Fruit fly (Drosophila melanogaster): ENCODE results near the gene CG6885.

The CG6885 gene

DNA sequence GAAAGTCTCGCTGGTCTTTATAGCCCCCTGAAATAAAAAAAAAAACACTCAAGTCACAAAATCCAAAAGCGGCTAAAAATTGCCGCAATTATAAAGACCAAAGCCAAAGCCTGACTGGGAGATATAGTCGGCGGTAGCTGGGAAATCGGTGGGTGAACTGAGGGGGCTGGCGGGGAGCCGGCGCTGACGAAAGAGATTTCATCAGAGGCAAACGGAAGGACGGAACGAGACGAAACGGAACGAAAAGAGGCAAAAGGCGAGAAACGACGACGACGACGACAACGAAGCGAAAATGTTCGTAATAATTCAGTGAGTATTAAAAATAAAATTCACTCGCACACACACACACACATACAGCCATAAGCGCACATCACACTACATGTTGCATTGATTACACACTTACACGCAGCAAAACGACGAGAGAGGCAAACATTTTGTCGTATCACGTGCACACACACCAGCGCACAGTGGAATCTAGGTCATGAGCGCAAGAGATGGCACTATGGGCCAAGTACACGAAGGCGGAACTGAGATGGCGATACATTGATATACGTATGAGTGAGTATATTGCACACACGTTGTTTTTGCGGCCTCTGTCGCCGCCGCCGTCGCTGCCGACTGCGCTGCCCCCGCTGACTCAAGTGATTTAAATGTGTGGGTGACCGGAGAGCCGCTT lies 14.7 kb downstream of the CG6885 start (continued):
- peak; percentile 36 for TF ChIP-seq dm (GFP tag; optimal IDR thresholded peaks at IDR 0.05)
- TF ChIP-seq MESR4 (GFP tag; optimal IDR thresholded peaks at IDR 0.05): no peak
- no peak for TF ChIP-seq Chrac-16 (GFP tag; optimal IDR thresholded peaks at IDR 0.05)
- peak; percentile 70 for TF ChIP-seq CG12155 (GFP tag; optimal IDR thresholded peaks at IDR 0.05)
- no peak for TF ChIP-seq Side (GFP tag; optimal IDR thresholded peaks at IDR 0.05)
- TF ChIP-seq ewg (GFP tag; optimal IDR thresholded peaks at IDR 0.05): no peak
- TF ChIP-seq CG4328 (GFP tag; optimal IDR thresholded peaks at IDR 0.05): peak; percentile 31
- no peak for TF ChIP-seq zf30C (GFP tag; optimal IDR thresholded peaks at IDR 0.05)
- no peak for TF ChIP-seq Kr (GFP tag; optimal IDR thresholded peaks at IDR 0.05)
- peak; percentile 22 for TF ChIP-seq CG9727 (GFP tag; optimal IDR thresholded peaks at IDR 0.05)
- peak; percentile 24 for TF ChIP-seq nmo (GFP tag; optimal IDR thresholded peaks at IDR 0.05)
- no peak for TF ChIP-seq CG17612 (GFP tag; IDR thresholded peaks at IDR 0.05)
- no peak for TF ChIP-seq ro (GFP tag; IDR thresholded peaks at IDR 0.05)
- TF ChIP-seq CG18262 (tag; optimal IDR thresholded peaks at IDR 0.05): no peak
- TF ChIP-seq z (GFP tag; IDR thresholded peaks at IDR 0.05): peak; percentile 97
- no peak for TF ChIP-seq ttk (GFP tag; IDR thresholded peaks at IDR 0.05)
- peak; percentile 38 for TF ChIP-seq Hmr (GFP tag; optimal IDR thresholded peaks at IDR 0.05)
- peak; percentile 10 for TF ChIP-seq grn (GFP tag; optimal IDR thresholded peaks at IDR 0.05)
- TF ChIP-seq CG1832 (GFP tag; optimal IDR thresholded peaks at IDR 0.05): peak; percentile 78
- TF ChIP-seq jing (GFP tag; optimal IDR thresholded peaks at IDR 0.05): no peak
- TF ChIP-seq Poxn (GFP tag; IDR thresholded peaks at IDR 0.05): no peak
- TF ChIP-seq Nf-YA (GFP tag; IDR thresholded peaks at IDR 0.05): no peak
- no peak for TF ChIP-seq Fer2 (tag; optimal IDR thresholded peaks at IDR 0.05)
- no peak for TF ChIP-seq ara (GFP tag; IDR thresholded peaks at IDR 0.05)
- TF ChIP-seq gt (GFP tag; IDR thresholded peaks at IDR 0.05): no peak
- no peak for TF ChIP-seq zfh1 (GFP tag; IDR thresholded peaks at IDR 0.05)
- no peak for TF ChIP-seq CG9215 (GFP tag; IDR thresholded peaks at IDR 0.05)
- TF ChIP-seq Dbx (GFP tag; IDR thresholded peaks at IDR 0.05): no peak
- peak; percentile 10 for TF ChIP-seq her (GFP tag; optimal IDR thresholded peaks at IDR 0.05)
- TF ChIP-seq twi (tag; optimal IDR thresholded peaks at IDR 0.05): peak; percentile 20
- no peak; the same call in 2 of the 3 replicates for TF ChIP-seq otp (GFP tag; IDR thresholded peaks at IDR 0.05)
- no peak for TF ChIP-seq Gug (GFP tag; IDR thresholded peaks at IDR 0.05)
- TF ChIP-seq Mes4 (GFP tag; optimal IDR thresholded peaks at IDR 0.05): no peak
- TF ChIP-seq psq (GFP tag; optimal IDR thresholded peaks at IDR 0.05): peak; percentile 12
- no peak for TF ChIP-seq Taf1 (GFP tag; IDR thresholded peaks at IDR 0.05)
- TF ChIP-seq B-H2 (GFP tag; optimal IDR thresholded peaks at IDR 0.05): no peak
- peak; percentile 44; the same call in 1 of the 2 replicates for TF ChIP-seq onecut (GFP tag; IDR thresholded peaks at IDR 0.05)
- TF ChIP-seq CG15479 (GFP tag; optimal IDR thresholded peaks at IDR 0.05): no peak
- TF ChIP-seq Doc2 (GFP tag; IDR thresholded peaks at IDR 0.05): no peak
- TF ChIP-seq H15 (GFP tag; IDR thresholded peaks at IDR 0.05): no peak
- no peak for TF ChIP-seq Xrp1 (GFP tag; IDR thresholded peaks at IDR 0.05)
- TF ChIP-seq inv (GFP tag; IDR thresholded peaks at IDR 0.05; ENCODE audit: partially characterized antibody): no peak
- no peak for TF ChIP-seq croc (GFP tag; conservative IDR thresholded peaks at IDR 0.05)
- no peak for TF ChIP-seq Vsx1 (GFP tag; optimal IDR thresholded peaks at IDR 0.05)
- TF ChIP-seq ATbp (GFP tag; optimal IDR thresholded peaks at IDR 0.05): no peak
- no peak for TF ChIP-seq fu2 (GFP tag; optimal IDR thresholded peaks at IDR 0.05)
- TF ChIP-seq ERR (GFP tag; optimal IDR thresholded peaks at IDR 0.05): peak; percentile 48
- no peak for TF ChIP-seq Optix (GFP tag; IDR thresholded peaks at IDR 0.05)
- peak in 1 of 3 experiments; percentile 63 for TF ChIP-seq Stat92E (GFP tag; optimal IDR thresholded peaks at IDR 0.05)
- peak; percentile 48 for TF ChIP-seq pros (GFP tag; optimal IDR thresholded peaks at IDR 0.05)
- no peak for TF ChIP-seq trh (GFP tag; optimal IDR thresholded peaks at IDR 0.05)

Data from whole organism, embryonic.